Worm (Caenorhabditis elegans): Measurements from ENCODE around the gene R06B9.5.

ce11 chrII:13771335-13771734 lies 35.2 kb downstream of the R06B9.5 start, which contains the start of gene C01B9.1:
- TF ChIP-seq elt-2 (tag; optimal IDR thresholded peaks at IDR 0.05) (peak; percentile 52), egl-27 (tag; optimal IDR thresholded peaks at IDR 0.05) (no peak), blmp-1 (tag; optimal IDR thresholded peaks at IDR 0.05) (no peak), nhr-90 (tag; optimal IDR thresholded peaks at IDR 0.05; ENCODE audit: poor library complexity) (no peak), tlp-1 (tag; optimal IDR thresholded peaks at IDR 0.05) (no peak), pag-3 (tag; optimal IDR thresholded peaks at IDR 0.05; ENCODE audit: borderline replicate concordance, insufficient read depth) (no peak), hlh-4 (tag; optimal IDR thresholded peaks at IDR 0.05) (no peak), fkh-10 (GFP tag; optimal IDR thresholded peaks at IDR 0.05) (no peak), ces-1 (GFP tag; optimal IDR thresholded peaks at IDR 0.05) (no peak)

Data from whole organism, L1 larva.